Fruit fly (Drosophila melanogaster) whole organism, embryonic: ENCODE data around the gene Gs2.

Experiments used
- ATbp ChIP-seq: fragments of 200-800 bp; sonication (Bioruptor generic); optimal IDR thresholded peaks from 2 replicates; lab custom pipeline; 2017; ENCODE audit warnings: missing biosample characterization, mild to moderate bottlenecking, missing genetic modification characterization, missing genetic modification reagents
- B-H1 ChIP-seq: fragments of 200-800 bp; sonication (Bioruptor generic); IDR thresholded peaks from 3 replicates; pipeline ENCODE4 v1.3.6; 2022; ENCODE audit warnings: missing biosample characterization, missing genetic modification characterization
- CG10543 ChIP-seq: fragments of 200-800 bp; sonication (Bioruptor generic); optimal IDR thresholded peaks from 3 replicates; lab custom pipeline; 2017; ENCODE audit warnings: missing biosample characterization, mild to moderate bottlenecking, missing genetic modification characterization, moderate library complexity
- CG11723 ChIP-seq: fragments of 200-800 bp; sonication (Bioruptor generic); optimal IDR thresholded peaks from 2 replicates; lab custom pipeline; 2017; ENCODE audit warnings: missing biosample characterization, mild to moderate bottlenecking, missing genetic modification characterization
- CG12391 ChIP-seq: fragments of 200-800 bp; sonication (Bioruptor generic); optimal IDR thresholded peaks from 3 replicates; lab custom pipeline; 2018; ENCODE audit warnings: missing biosample characterization, mild to moderate bottlenecking, missing genetic modification characterization, moderate library complexity
- CG13287 ChIP-seq: fragments of 200-800 bp; sonication (Bioruptor generic); IDR thresholded peaks from 2 replicates; pipeline ENCODE4 v1.3.6; 2022; ENCODE audit warnings: missing biosample characterization, missing genetic modification characterization; ENCODE audit not compliant: partially characterized antibody
- CG15011 ChIP-seq: fragments of 200-800 bp; sonication (Bioruptor generic); optimal IDR thresholded peaks from 3 replicates; lab custom pipeline; 2018; ENCODE audit warnings: missing biosample characterization, mild to moderate bottlenecking, missing genetic modification characterization
- CG17802 ChIP-seq: fragments of 200-800 bp; sonication (Bioruptor generic); optimal IDR thresholded peaks from 2 replicates; lab custom pipeline; 2018; ENCODE audit warnings: missing biosample characterization, mild to moderate bottlenecking, missing genetic modification characterization, moderate library complexity
- CG17829 ChIP-seq: fragments of 200-800 bp; optimal IDR thresholded peaks from 2 replicates; lab custom pipeline; 2019; ENCODE audit warnings: missing biosample characterization, mild to moderate bottlenecking, missing genetic modification characterization, moderate library complexity
- CG18764 ChIP-seq: fragments of 200-800 bp; sonication (Bioruptor generic); optimal IDR thresholded peaks from 3 replicates; lab custom pipeline; 2016; ENCODE audit warnings: missing biosample characterization, missing genetic modification characterization
- CG30020 ChIP-seq: fragments of 200-800 bp; optimal IDR thresholded peaks from 2 replicates; lab custom pipeline; 2019; ENCODE audit warnings: missing biosample characterization, mild to moderate bottlenecking, missing genetic modification characterization, moderate library complexity
- CG30431 ChIP-seq: fragments of 200-800 bp; sonication (Bioruptor generic); optimal IDR thresholded peaks from 2 replicates; lab custom pipeline; 2017; ENCODE audit warnings: missing biosample characterization, missing genetic modification characterization
- CG3281 ChIP-seq: fragments of 200-800 bp; sonication (Bioruptor generic); optimal IDR thresholded peaks from 3 replicates; lab custom pipeline; 2017; ENCODE audit warnings: missing biosample characterization, mild to moderate bottlenecking, missing genetic modification characterization
- CG34376 ChIP-seq: fragments of 200-800 bp; sonication (Bioruptor generic); optimal IDR thresholded peaks from 2 replicates; lab custom pipeline; 2018; ENCODE audit warnings: missing biosample characterization, mild to moderate bottlenecking, missing genetic modification characterization
- CG34422 ChIP-seq: fragments of 200-800 bp; sonication (Bioruptor generic); IDR thresholded peaks from 3 replicates; pipeline ENCODE4 v1.3.6; 2022; ENCODE audit warnings: missing biosample characterization, missing genetic modification characterization
- CG6689 ChIP-seq: fragments of 200-800 bp; sonication (Bioruptor generic); IDR thresholded peaks from 2 replicates; pipeline ENCODE4 v1.3.6; 2022; ENCODE audit warnings: missing biosample characterization, missing genetic modification characterization
- CG6765 ChIP-seq: fragments of 200-800 bp; sonication (Bioruptor generic); optimal IDR thresholded peaks from 3 replicates; lab custom pipeline; 2017; ENCODE audit warnings: missing biosample characterization, mild to moderate bottlenecking, missing genetic modification characterization
- CkIIα-i1 ChIP-seq: fragments of 200-800 bp; sonication (Bioruptor generic); IDR thresholded peaks from 2 replicates; pipeline ENCODE4 v1.3.6; 2022; ENCODE audit warnings: missing biosample characterization, missing genetic modification characterization
- D19B ChIP-seq: fragments of 200-800 bp; sonication (Bioruptor generic); optimal IDR thresholded peaks from 2 replicates; lab custom pipeline; 2017; ENCODE audit warnings: missing biosample characterization, mild to moderate bottlenecking, missing genetic modification characterization
- Dfd ChIP-seq, 2 experiments: fragments of >200 bp; optimal IDR thresholded peaks; 2 replicates each; lab custom pipeline; 2017; ENCODE audit warnings: missing biosample characterization in 2 of 2, missing genetic modification characterization in 2 of 2
- Dip3 ChIP-seq: fragments of 200-800 bp; sonication (Bioruptor generic); optimal IDR thresholded peaks from 3 replicates; lab custom pipeline; 2016; ENCODE audit warnings: missing biosample characterization, missing genetic modification characterization
- Doc3 ChIP-seq: fragments of 200-800 bp; sonication (Bioruptor generic); IDR thresholded peaks from 3 replicates; pipeline ENCODE4 v1.3.6; 2022; ENCODE audit warnings: missing biosample characterization, missing genetic modification characterization; ENCODE audit not compliant: partially characterized antibody
- ERR ChIP-seq: fragments of 200-800 bp; sonication (Bioruptor generic); optimal IDR thresholded peaks from 2 replicates; lab custom pipeline; 2016; ENCODE audit warnings: missing biosample characterization, missing genetic modification characterization
- GATAe ChIP-seq: fragments of 200-800 bp; sonication (Bioruptor generic); conservative IDR thresholded peaks from 2 replicates; pipeline ENCODE4 v1.3.6; 2022; ENCODE audit warnings: missing biosample characterization, missing genetic modification characterization
- HHEX ChIP-seq: fragments of 200-800 bp; sonication (Bioruptor generic); optimal IDR thresholded peaks from 3 replicates; lab custom pipeline; 2017; ENCODE audit warnings: missing biosample characterization, mild to moderate bottlenecking, missing genetic modification characterization, missing genetic modification reagents
- HLH3B ChIP-seq: fragments of 200-800 bp; sonication (Bioruptor generic); IDR thresholded peaks from 2 replicates; pipeline ENCODE4 v1.3.6; 2022; ENCODE audit warnings: missing biosample characterization, missing genetic modification characterization
- Hr39 ChIP-seq: fragments of >200 bp; optimal IDR thresholded peaks from 2 replicates; lab custom pipeline; 2017
- Lpt ChIP-seq: fragments of >200 bp; optimal IDR thresholded peaks from 2 replicates; lab custom pipeline; 2018; ENCODE audit warnings: missing biosample characterization, missing genetic modification characterization
- Meics ChIP-seq: fragments of 200-800 bp; sonication (Bioruptor generic); optimal IDR thresholded peaks from 2 replicates; lab custom pipeline; 2017; ENCODE audit warnings: missing biosample characterization, mild to moderate bottlenecking, missing genetic modification characterization
- NK7.1 ChIP-seq: fragments of 200-800 bp; sonication (Bioruptor generic); optimal IDR thresholded peaks from 3 replicates; lab custom pipeline; 2016; ENCODE audit warnings: missing biosample characterization, missing genetic modification characterization
- Ptx1 ChIP-seq: fragments of 200-800 bp; sonication (Bioruptor generic); IDR thresholded peaks from 2 replicates; pipeline ENCODE4 v1.3.6; 2022; ENCODE audit warnings: missing biosample characterization, missing genetic modification characterization
- Ravus ChIP-seq: fragments of 200-800 bp; sonication (Bioruptor generic); IDR thresholded peaks from 2 replicates; pipeline ENCODE4 v1.3.6; 2022; ENCODE audit warnings: missing biosample characterization, missing genetic modification characterization
- Xbp1 ChIP-seq: fragments of 200-800 bp; sonication (Bioruptor generic); optimal IDR thresholded peaks from 3 replicates; lab custom pipeline; 2016; ENCODE audit warnings: missing biosample characterization, mild to moderate bottlenecking, missing genetic modification characterization
- Xrp1 ChIP-seq: fragments of 200-800 bp; sonication (Bioruptor generic); IDR thresholded peaks from 2 replicates; pipeline ENCODE4 v1.3.6; 2022; ENCODE audit warnings: missing biosample characterization, missing genetic modification characterization
- ato ChIP-seq: fragments of 200-800 bp; sonication (Bioruptor generic); IDR thresholded peaks from 2 replicates; pipeline ENCODE4 v1.3.6; 2022; ENCODE audit warnings: missing biosample characterization, missing genetic modification characterization; ENCODE audit not compliant: partially characterized antibody
- bowl ChIP-seq: fragments of 200-800 bp; sonication (Bioruptor generic); IDR thresholded peaks from 2 replicates; pipeline ENCODE4 v1.3.6; 2022; ENCODE audit warnings: missing biosample characterization, missing genetic modification characterization
- ci ChIP-seq: fragments of 200-800 bp; sonication (Bioruptor generic); IDR thresholded peaks from 3 replicates; pipeline ENCODE4 v1.3.6; 2022; ENCODE audit warnings: missing biosample characterization, missing genetic modification characterization
- croc ChIP-seq: fragments of 200-800 bp; sonication (Bioruptor generic); conservative IDR thresholded peaks from 3 replicates; pipeline ENCODE4 v1.3.6; 2022; ENCODE audit warnings: missing biosample characterization, missing genetic modification characterization
- danr ChIP-seq: fragments of 200-800 bp; sonication (Bioruptor generic); IDR thresholded peaks from 2 replicates; pipeline ENCODE4 v1.3.6; 2022; ENCODE audit warnings: missing biosample characterization, missing genetic modification characterization
- fd96Cb ChIP-seq: fragments of 200-800 bp; sonication (Bioruptor generic); optimal IDR thresholded peaks from 2 replicates; lab custom pipeline; 2018; ENCODE audit warnings: missing biosample characterization, mild to moderate bottlenecking, missing genetic modification characterization, moderate library complexity
- gem ChIP-seq: fragments of 200-800 bp; sonication (Bioruptor generic); optimal IDR thresholded peaks from 2 replicates; lab custom pipeline; 2019; ENCODE audit warnings: missing biosample characterization, mild to moderate bottlenecking, missing genetic modification characterization, moderate library complexity
- ken ChIP-seq: fragments of 200-800 bp; sonication (Bioruptor generic); IDR thresholded peaks from 3 replicates; pipeline ENCODE4 v1.3.6; 2022; ENCODE audit warnings: missing biosample characterization, missing genetic modification characterization
- mirr ChIP-seq: fragments of 200-800 bp; sonication (Bioruptor generic); optimal IDR thresholded peaks from 3 replicates; lab custom pipeline; 2018; ENCODE audit warnings: missing biosample characterization, mild to moderate bottlenecking, missing genetic modification characterization
- mld ChIP-seq: fragments of 200-800 bp; sonication (Bioruptor generic); IDR thresholded peaks from 3 replicates; pipeline ENCODE4 v1.3.6; 2022; ENCODE audit warnings: missing biosample characterization, missing genetic modification characterization; ENCODE audit not compliant: partially characterized antibody
- nom ChIP-seq: fragments of 200-800 bp; sonication (Bioruptor generic); optimal IDR thresholded peaks from 2 replicates; lab custom pipeline; 2017; ENCODE audit warnings: missing biosample characterization, missing genetic modification characterization, mild to moderate bottlenecking, moderate library complexity, missing genetic modification reagents
- pfk ChIP-seq: fragments of 200-800 bp; sonication (Bioruptor generic); optimal IDR thresholded peaks from 2 replicates; lab custom pipeline; 2018; ENCODE audit warnings: missing biosample characterization, mild to moderate bottlenecking, missing genetic modification characterization, moderate library complexity
- sens-2 ChIP-seq: fragments of 200-800 bp; sonication (Bioruptor generic); IDR thresholded peaks from 2 replicates; pipeline ENCODE4 v1.3.6; 2022; ENCODE audit warnings: missing biosample characterization, missing genetic modification characterization
- seq ChIP-seq: fragments of 200-800 bp; sonication (Bioruptor generic); IDR thresholded peaks from 2 replicates; pipeline ENCODE4 v1.3.6; 2022; ENCODE audit warnings: missing biosample characterization, missing genetic modification characterization
- sob ChIP-seq: fragments of 200-800 bp; sonication (Bioruptor generic); IDR thresholded peaks from 2 replicates; pipeline ENCODE4 v1.3.6; 2022; ENCODE audit warnings: missing biosample characterization, missing genetic modification characterization
- wdn ChIP-seq: fragments of 200-800 bp; sonication (Bioruptor generic); IDR thresholded peaks from 2 replicates; pipeline ENCODE4 v1.3.6; 2022; ENCODE audit warnings: missing biosample characterization, missing genetic modification characterization
- wek ChIP-seq: fragments of 200-800 bp; sonication (Bioruptor generic); optimal IDR thresholded peaks from 3 replicates; lab custom pipeline; 2018; ENCODE audit warnings: missing biosample characterization, mild to moderate bottlenecking, missing genetic modification characterization, moderate library complexity
- wor ChIP-seq: fragments of 200-800 bp; sonication (Bioruptor generic); IDR thresholded peaks from 2 replicates; pipeline ENCODE4 v1.3.6; 2022; ENCODE audit warnings: missing biosample characterization, missing genetic modification characterization

Gene Gs2

DNA sequence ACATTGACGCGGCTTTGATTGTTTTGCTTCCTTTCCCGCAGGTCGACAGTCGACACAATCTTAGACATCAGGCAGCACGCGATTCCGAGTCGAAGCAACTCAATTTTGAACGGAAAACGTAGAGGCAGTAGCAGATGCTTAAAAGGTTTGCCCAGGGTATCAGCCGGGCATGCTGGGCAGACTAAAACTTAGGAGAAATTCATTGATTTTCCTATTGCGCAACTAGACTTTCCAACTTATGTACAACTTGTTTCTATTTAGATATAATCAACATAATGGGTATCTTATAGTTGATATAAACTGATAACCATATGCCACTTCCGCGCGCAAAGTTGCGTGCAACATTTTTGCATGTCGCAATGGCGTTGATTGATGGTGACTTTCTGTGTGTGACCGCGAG is 44.1 kb downstream of the Gs2 start (continued):
- TF ChIP-seq HHEX (GFP tag; lab: Kevin White, UChicago): no peak
- no peak for TF ChIP-seq ATbp (GFP tag; lab: Kevin White, UChicago)
- no peak for TF ChIP-seq CG30431 (GFP tag; lab: Kevin White, UChicago)
- no peak for TF ChIP-seq croc (GFP tag; lab: Robert Waterston, UW)
- no peak for TF ChIP-seq CG17802
- TF ChIP-seq seq (GFP tag; lab: Robert Waterston, UW): no peak
- TF ChIP-seq Xbp1 (GFP tag; lab: Kevin White, UChicago): peak; percentile 5
- TF ChIP-seq CkIIα-i1 (GFP tag; lab: Robert Waterston, UW): no peak
- TF ChIP-seq pfk (GFP tag; lab: Kevin White, UChicago): no peak
- TF ChIP-seq bowl (GFP tag; lab: Robert Waterston, UW): no peak
- TF ChIP-seq B-H1 (GFP tag; lab: Robert Waterston, UW): peak; percentile 13; the same call in 1 of the 3 replicates
- peak; percentile 41; the same call in 1 of the 2 replicates for TF ChIP-seq Ptx1 (GFP tag; lab: Robert Waterston, UW)
- TF ChIP-seq Ravus (GFP tag; lab: Robert Waterston, UW): no peak
- TF ChIP-seq HLH3B (GFP tag; lab: Robert Waterston, UW): 0 out of 2 replicates have a peak, but pooled peaks have one; percentile 18
- TF ChIP-seq D19B (GFP tag; lab: Kevin White, UChicago): peak; percentile 51
- TF ChIP-seq ken (GFP tag; lab: Robert Waterston, UW): no peak
- TF ChIP-seq Doc3 (GFP tag; lab: Robert Waterston, UW): no peak
- no peak for TF ChIP-seq CG34376 (GFP tag; lab: Kevin White, UChicago)
- no peak for TF ChIP-seq sens-2
- TF ChIP-seq wdn (GFP tag; lab: Robert Waterston, UW): 0 out of 2 replicates have a peak, but pooled peaks have one; percentile 32
- no peak for TF ChIP-seq Hr39 (lab: Kevin White, UChicago)
- TF ChIP-seq CG6765 (GFP tag; lab: Kevin White, UChicago): no peak
- TF ChIP-seq wek (GFP tag; lab: Kevin White, UChicago): no peak
- no peak for TF ChIP-seq mld (GFP tag; lab: Robert Waterston, UW)
- no peak; the same call in 1 of the 2 replicates for TF ChIP-seq CG6689 (GFP tag; lab: Robert Waterston, UW)
- TF ChIP-seq ERR (GFP tag; lab: Kevin White, UChicago): no peak
- TF ChIP-seq CG11723 (GFP tag; lab: Kevin White, UChicago): no peak
- no peak for TF ChIP-seq Xrp1
- TF ChIP-seq CG18764 (GFP tag; lab: Kevin White, UChicago): no peak
- TF ChIP-seq nom: no peak
- no peak for TF ChIP-seq CG3281 (GFP tag; lab: Kevin White, UChicago)
- TF ChIP-seq CG10543 (GFP tag; lab: Kevin White, UChicago): no peak
- TF ChIP-seq danr (GFP tag; lab: Robert Waterston, UW): no peak
- TF ChIP-seq gem (tag; lab: Kevin White, UChicago): peak; percentile 32
- TF ChIP-seq Dip3: no peak
- TF ChIP-seq Lpt (GFP tag; lab: Kevin White, UChicago): no peak
- TF ChIP-seq fd96Cb (tag; lab: Kevin White, UChicago): no peak
- TF ChIP-seq sob: no peak
- no peak for TF ChIP-seq NK7.1
- no peak for TF ChIP-seq wor (GFP tag; lab: Robert Waterston, UW)
- TF ChIP-seq CG13287: no peak
- no peak for TF ChIP-seq CG15011 (GFP tag; lab: Kevin White, UChicago)
- no peak for TF ChIP-seq CG30020 (tag; lab: Kevin White, UChicago)
- TF ChIP-seq CG34422 (GFP tag; lab: Robert Waterston, UW): 0 out of 3 replicates have a peak, but pooled peaks have one; percentile 15
- no peak for TF ChIP-seq CG12391 (tag; lab: Kevin White, UChicago)
- no peak for TF ChIP-seq GATAe
- no peak for TF ChIP-seq mirr (GFP tag; lab: Kevin White, UChicago)
- no peak for TF ChIP-seq CG17829 (tag; lab: Kevin White, UChicago)
- TF ChIP-seq ci: peak; percentile 62; the same call in 2 of the 3 replicates
- TF ChIP-seq Dfd (GFP tag; optimal IDR thresholded peaks at IDR 0.05; lab: Kevin White, UChicago): no peak
- TF ChIP-seq ato (GFP tag; lab: Robert Waterston, UW): no peak
- no peak for TF ChIP-seq Meics (GFP tag; lab: Kevin White, UChicago)
